Fruit fly (Drosophila melanogaster) whole organism, embryonic: ENCODE data around the gene Pgant8.

Experiments used
- B-H1 ChIP-seq: fragments of 200-800 bp; sonication (Bioruptor generic); IDR thresholded peaks from 3 replicates; pipeline ENCODE4 v1.3.6; 2022; ENCODE audit warnings: missing biosample characterization, missing genetic modification characterization
- BtbVII ChIP-seq: fragments of 200-800 bp; sonication (Bioruptor generic); optimal IDR thresholded peaks from 3 replicates; lab custom pipeline; 2017; ENCODE audit warnings: missing biosample characterization, mild to moderate bottlenecking, missing genetic modification characterization
- CG10543 ChIP-seq: fragments of 200-800 bp; sonication (Bioruptor generic); optimal IDR thresholded peaks from 3 replicates; lab custom pipeline; 2017; ENCODE audit warnings: missing biosample characterization, mild to moderate bottlenecking, missing genetic modification characterization, moderate library complexity
- CG11456 ChIP-seq: fragments of 200-800 bp; sonication (Bioruptor generic); IDR thresholded peaks from 3 replicates; pipeline ENCODE4 v1.3.6; 2022; ENCODE audit warnings: missing biosample characterization, missing genetic modification characterization
- CG11504 ChIP-seq: fragments of 200-800 bp; sonication (Bioruptor generic); optimal IDR thresholded peaks from 3 replicates; lab custom pipeline; 2019; ENCODE audit warnings: missing biosample characterization, mild to moderate bottlenecking, missing genetic modification characterization, moderate library complexity
- CG11695 ChIP-seq: fragments of 200-800 bp; sonication (Bioruptor generic); IDR thresholded peaks from 3 replicates; pipeline ENCODE4 v1.3.6; 2022; ENCODE audit warnings: missing biosample characterization, missing genetic modification characterization
- CG13296 ChIP-seq: fragments of 200-800 bp; sonication (Bioruptor generic); optimal IDR thresholded peaks from 3 replicates; lab custom pipeline; 2018; ENCODE audit warnings: missing biosample characterization, mild to moderate bottlenecking, missing genetic modification characterization
- CG13624 ChIP-seq: fragments of 200-800 bp; sonication (Bioruptor generic); optimal IDR thresholded peaks from 2 replicates; lab custom pipeline; 2016; ENCODE audit warnings: missing biosample characterization, missing genetic modification characterization
- CG14710 ChIP-seq: fragments of 200-800 bp; sonication (Bioruptor generic); optimal IDR thresholded peaks from 3 replicates; lab custom pipeline; 2019; ENCODE audit warnings: missing biosample characterization, mild to moderate bottlenecking, missing genetic modification characterization, moderate library complexity
- CG15073 ChIP-seq: fragments of 200-800 bp; sonication (Bioruptor generic); optimal IDR thresholded peaks from 2 replicates; lab custom pipeline; 2016; ENCODE audit warnings: missing biosample characterization, missing genetic modification characterization
- CG17328 ChIP-seq: fragments of 200-800 bp; sonication (Bioruptor generic); IDR thresholded peaks from 2 replicates; pipeline ENCODE4 v1.3.6; 2022; ENCODE audit warnings: missing biosample characterization, missing genetic modification characterization
- CG17568 ChIP-seq: fragments of 200-800 bp; sonication (Bioruptor generic); optimal IDR thresholded peaks from 2 replicates; lab custom pipeline; 2018; ENCODE audit warnings: missing biosample characterization, mild to moderate bottlenecking, missing genetic modification characterization, moderate library complexity
- CG1792 ChIP-seq: fragments of 200-800 bp; sonication (Bioruptor generic); optimal IDR thresholded peaks from 2 replicates; lab custom pipeline; 2016; ENCODE audit warnings: missing biosample characterization, missing genetic modification characterization
- CG18011 ChIP-seq: fragments of 200-800 bp; sonication (Bioruptor generic); optimal IDR thresholded peaks from 2 replicates; lab custom pipeline; 2017; ENCODE audit warnings: missing biosample characterization, missing genetic modification characterization, mild to moderate bottlenecking, moderate library complexity, missing genotype
- CG2889 ChIP-seq: fragments of 200-800 bp; sonication (Bioruptor generic); IDR thresholded peaks from 3 replicates; pipeline ENCODE4 v1.3.6; 2022; ENCODE audit warnings: missing biosample characterization, missing genetic modification characterization
- CG3163 ChIP-seq: fragments of 200-800 bp; sonication (Bioruptor generic); optimal IDR thresholded peaks from 3 replicates; lab custom pipeline; 2016; ENCODE audit warnings: missing biosample characterization, missing genetic modification characterization
- CG33557 ChIP-seq: fragments of 200-800 bp; sonication (Bioruptor generic); optimal IDR thresholded peaks from 2 replicates; lab custom pipeline; 2019; ENCODE audit warnings: missing biosample characterization, mild to moderate bottlenecking, missing genetic modification characterization, moderate library complexity
- CG3838 ChIP-seq: fragments of 200-800 bp; sonication (Bioruptor generic); optimal IDR thresholded peaks from 3 replicates; lab custom pipeline; 2016; ENCODE audit warnings: missing biosample characterization, missing genetic modification characterization
- CG6791 ChIP-seq: fragments of 200-800 bp; sonication (Bioruptor generic); IDR thresholded peaks from 3 replicates; pipeline ENCODE4 v1.3.6; 2022; ENCODE audit warnings: missing biosample characterization, missing genetic modification characterization; ENCODE audit not compliant: partially characterized antibody
- CG7963 ChIP-seq: fragments of 200-800 bp; sonication (Bioruptor generic); IDR thresholded peaks from 3 replicates; pipeline ENCODE4 v1.3.6; 2022; ENCODE audit warnings: missing biosample characterization, missing genetic modification characterization; ENCODE audit not compliant: partially characterized antibody
- CG8290 ChIP-seq, 3 experiments: fragments of 200-800 bp; sonication (Bioruptor generic); optimal IDR thresholded peaks; 2 replicates each; lab custom pipeline; 2016 to 2019; ENCODE audit warnings: missing biosample characterization in 3 of 3, missing genetic modification characterization in 3 of 3, mild to moderate bottlenecking in 2 of 3, moderate library complexity in 1 of 3
- CHES-1-like ChIP-seq: fragments of 200-800 bp; sonication (Bioruptor generic); optimal IDR thresholded peaks from 2 replicates; lab custom pipeline; 2016; ENCODE audit warnings: missing biosample characterization, missing genetic modification characterization
- Dip2 ChIP-seq: fragments of 200-800 bp; sonication (Bioruptor generic); IDR thresholded peaks from 2 replicates; pipeline ENCODE4 v1.3.6; 2022; ENCODE audit warnings: missing biosample characterization, missing genetic modification characterization
- Ets97D ChIP-seq: fragments of 200-800 bp; sonication (Bioruptor generic); optimal IDR thresholded peaks from 3 replicates; lab custom pipeline; 2016; ENCODE audit warnings: missing biosample characterization, missing genetic modification characterization
- Gsc ChIP-seq: fragments of 200-800 bp; sonication (Bioruptor generic); IDR thresholded peaks from 2 replicates; pipeline ENCODE4 v1.3.6; 2022; ENCODE audit warnings: missing biosample characterization, missing genetic modification characterization
- Hmx ChIP-seq: fragments of 200-800 bp; sonication (Bioruptor generic); optimal IDR thresholded peaks from 2 replicates; lab custom pipeline; 2016; ENCODE audit warnings: missing biosample characterization, missing genetic modification characterization
- Hsf ChIP-seq: fragments of 200-800 bp; sonication (Bioruptor generic); optimal IDR thresholded peaks from 3 replicates; lab custom pipeline; 2016; ENCODE audit warnings: missing biosample characterization, missing genetic modification characterization
- Jarid2 ChIP-seq: fragments of 200-800 bp; sonication (Bioruptor generic); optimal IDR thresholded peaks from 3 replicates; lab custom pipeline; 2017; ENCODE audit warnings: mild to moderate bottlenecking, missing biosample characterization, missing genetic modification reagents, missing genetic modification characterization
- Nf-YB ChIP-seq: fragments of 200-800 bp; sonication (Bioruptor generic); optimal IDR thresholded peaks from 3 replicates; lab custom pipeline; 2019; ENCODE audit warnings: missing biosample characterization, mild to moderate bottlenecking, missing genetic modification characterization, moderate library complexity
- Optix ChIP-seq: fragments of 200-800 bp; sonication (Bioruptor generic); IDR thresholded peaks from 3 replicates; pipeline ENCODE4 v1.3.6; 2022; ENCODE audit warnings: missing biosample characterization, missing genetic modification characterization
- Pdp1 ChIP-seq, 2 experiments: fragments of 200-800 bp; sonication (Bioruptor generic); optimal IDR thresholded peaks; 3 replicates each; lab custom pipeline; 2016; ENCODE audit warnings: missing biosample characterization in 2 of 2, missing genetic modification characterization in 2 of 2, mild to moderate bottlenecking in 1 of 2, moderate library complexity in 1 of 2
- Sry-δ ChIP-seq: fragments of 200-800 bp; sonication (Bioruptor generic); optimal IDR thresholded peaks from 2 replicates; lab custom pipeline; 2016; ENCODE audit warnings: missing biosample characterization, missing genetic modification characterization
- ap ChIP-seq: fragments of 200-800 bp; sonication (Bioruptor generic); IDR thresholded peaks from 2 replicates; pipeline ENCODE4 v1.3.6; 2022; ENCODE audit warnings: missing biosample characterization, missing genetic modification characterization
- bcd ChIP-seq: fragments of 200-800 bp; sonication (Bioruptor generic); optimal IDR thresholded peaks from 2 replicates; lab custom pipeline; 2017; ENCODE audit warnings: missing biosample characterization, mild to moderate bottlenecking, missing genetic modification characterization
- danr ChIP-seq: fragments of 200-800 bp; sonication (Bioruptor generic); IDR thresholded peaks from 2 replicates; pipeline ENCODE4 v1.3.6; 2022; ENCODE audit warnings: missing biosample characterization, missing genetic modification characterization
- esg ChIP-seq: fragments of 200-800 bp; sonication (Bioruptor generic); conservative IDR thresholded peaks from 2 replicates; pipeline ENCODE4 v1.3.6; 2022; ENCODE audit warnings: missing biosample characterization, missing genetic modification characterization
- fd64A ChIP-seq: fragments of 200-800 bp; sonication (Bioruptor generic); optimal IDR thresholded peaks from 3 replicates; lab custom pipeline; 2018; ENCODE audit warnings: missing biosample characterization, mild to moderate bottlenecking, missing genetic modification characterization
- grn ChIP-seq: fragments of 200-800 bp; sonication (Bioruptor generic); optimal IDR thresholded peaks from 3 replicates; lab custom pipeline; 2017; ENCODE audit warnings: missing biosample characterization, missing genetic modification characterization
- mirr ChIP-seq: fragments of 200-800 bp; sonication (Bioruptor generic); optimal IDR thresholded peaks from 3 replicates; lab custom pipeline; 2018; ENCODE audit warnings: missing biosample characterization, mild to moderate bottlenecking, missing genetic modification characterization
- nerfin-2 ChIP-seq: fragments of 200-800 bp; sonication (Bioruptor generic); IDR thresholded peaks from 2 replicates; pipeline ENCODE4 v1.3.6; 2022; ENCODE audit warnings: missing biosample characterization, missing genetic modification characterization; ENCODE audit not compliant: partially characterized antibody
- nom ChIP-seq: fragments of 200-800 bp; sonication (Bioruptor generic); optimal IDR thresholded peaks from 2 replicates; lab custom pipeline; 2017; ENCODE audit warnings: missing biosample characterization, missing genetic modification characterization, mild to moderate bottlenecking, moderate library complexity, missing genetic modification reagents
- sc ChIP-seq, 3 experiments: fragments of >200 bp in 2 of 3; fragments of 200-800 bp in 1 of 3; sonication (Bioruptor generic) in 1 of 3; optimal IDR thresholded peaks; 2 replicates in 2 of 3; 3 replicates in 1 of 3; lab custom pipeline; 2017; ENCODE audit warnings: mild to moderate bottlenecking in 1 of 3, missing biosample characterization in 1 of 3, missing genetic modification characterization in 1 of 3, missing genetic modification reagents in 1 of 3
- sens-2 ChIP-seq: fragments of 200-800 bp; sonication (Bioruptor generic); IDR thresholded peaks from 2 replicates; pipeline ENCODE4 v1.3.6; 2022; ENCODE audit warnings: missing biosample characterization, missing genetic modification characterization
- seq ChIP-seq: fragments of 200-800 bp; sonication (Bioruptor generic); IDR thresholded peaks from 2 replicates; pipeline ENCODE4 v1.3.6; 2022; ENCODE audit warnings: missing biosample characterization, missing genetic modification characterization
- shn ChIP-seq: fragments of 200-800 bp; sonication (Bioruptor generic); optimal IDR thresholded peaks from 3 replicates; lab custom pipeline; 2016; ENCODE audit warnings: missing biosample characterization, missing genetic modification characterization
- slbo ChIP-seq: fragments of 200-800 bp; sonication (Bioruptor generic); IDR thresholded peaks from 2 replicates; pipeline ENCODE4 v1.3.6; 2022; ENCODE audit warnings: missing biosample characterization, missing genetic modification characterization
- slou ChIP-seq: fragments of 200-800 bp; sonication (Bioruptor generic); optimal IDR thresholded peaks from 3 replicates; lab custom pipeline; 2016; ENCODE audit warnings: missing biosample characterization, missing genetic modification characterization
- sob ChIP-seq: fragments of 200-800 bp; sonication (Bioruptor generic); IDR thresholded peaks from 2 replicates; pipeline ENCODE4 v1.3.6; 2022; ENCODE audit warnings: missing biosample characterization, missing genetic modification characterization
- tap ChIP-seq: fragments of 200-800 bp; optimal IDR thresholded peaks from 3 replicates; lab custom pipeline; 2019; ENCODE audit warnings: missing biosample characterization, mild to moderate bottlenecking, missing genetic modification characterization, moderate library complexity
- usp ChIP-seq: fragments of >200 bp; optimal IDR thresholded peaks from 2 replicates; lab custom pipeline; 2017; ENCODE audit warnings: missing biosample characterization, missing genetic modification characterization
- wek ChIP-seq: fragments of 200-800 bp; sonication (Bioruptor generic); optimal IDR thresholded peaks from 3 replicates; lab custom pipeline; 2018; ENCODE audit warnings: missing biosample characterization, mild to moderate bottlenecking, missing genetic modification characterization, moderate library complexity

Pgant8 gene

DNA sequence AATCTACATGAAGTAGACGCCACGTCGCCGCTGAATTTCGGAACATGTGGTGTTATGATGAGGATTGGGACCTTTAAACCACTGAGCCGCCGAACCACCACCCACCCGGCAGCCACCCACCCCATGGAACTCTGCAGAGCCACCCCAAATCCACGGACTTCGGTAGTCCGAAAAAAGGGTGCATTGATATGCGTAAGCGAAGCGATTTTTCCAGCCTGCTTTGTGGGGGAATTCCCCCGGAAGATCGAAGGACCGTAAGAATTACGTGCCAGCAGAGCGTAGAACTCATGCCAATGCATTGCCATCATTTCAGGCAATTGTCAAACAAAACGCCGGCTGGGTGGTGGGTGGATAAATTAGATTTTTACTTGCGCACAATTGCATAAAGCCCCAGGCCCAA lies 5.4 kb upstream of the Pgant8 start (continued):
- TF ChIP-seq grn (GFP tag; lab: Kevin White, UChicago): no peak
- no peak for TF ChIP-seq Jarid2
- no peak for TF ChIP-seq Sry-δ
- TF ChIP-seq seq (GFP tag; lab: Robert Waterston, UW): no peak
- peak; percentile 69; the same call in 2 of the 3 replicates for TF ChIP-seq CG7963
- TF ChIP-seq Pdp1 (GFP tag; optimal IDR thresholded peaks at IDR 0.05; lab: Kevin White, UChicago): no peak
- TF ChIP-seq shn: no peak
- TF ChIP-seq Optix (GFP tag; lab: Robert Waterston, UW): no peak
- TF ChIP-seq usp (GFP tag; lab: Kevin White, UChicago): no peak
- TF ChIP-seq CG13296 (GFP tag; lab: Kevin White, UChicago): no peak
- TF ChIP-seq nerfin-2 (GFP tag; lab: Robert Waterston, UW): peak; percentile 46; the same call in 1 of the 2 replicates
- no peak for TF ChIP-seq sens-2
- TF ChIP-seq tap (tag; lab: Kevin White, UChicago): peak; percentile 11
- no peak for TF ChIP-seq slou (GFP tag; lab: Kevin White, UChicago)
- TF ChIP-seq CG10543: no peak
- no peak for TF ChIP-seq Nf-YB (GFP tag; lab: Kevin White, UChicago)
- TF ChIP-seq CG11456: no peak
- no peak for TF ChIP-seq CG14710 (tag; lab: Kevin White, UChicago)
- no peak for TF ChIP-seq CHES-1-like (GFP tag; lab: Kevin White, UChicago)
- TF ChIP-seq CG3838 (GFP tag; lab: Kevin White, UChicago): no peak
- TF ChIP-seq CG6791 (GFP tag; lab: Robert Waterston, UW): peak; percentile 88
- TF ChIP-seq danr: no peak
- no peak for TF ChIP-seq CG17568 (GFP tag; lab: Kevin White, UChicago)
- no peak for TF ChIP-seq B-H1 (GFP tag; lab: Robert Waterston, UW)
- no peak for TF ChIP-seq fd64A
- TF ChIP-seq mirr (GFP tag; lab: Kevin White, UChicago): no peak
- TF ChIP-seq CG13624: no peak
- no peak for TF ChIP-seq sob
- TF ChIP-seq CG2889 (GFP tag; lab: Robert Waterston, UW): no peak
- TF ChIP-seq Gsc: no peak
- no peak for TF ChIP-seq CG15073
- no peak for TF ChIP-seq wek (GFP tag; lab: Kevin White, UChicago)
- no peak for TF ChIP-seq CG8290 (GFP tag; optimal IDR thresholded peaks at IDR 0.05; lab: Kevin White, UChicago)
- TF ChIP-seq CG8290 (tag; optimal IDR thresholded peaks at IDR 0.05; lab: Kevin White, UChicago): no peak
- TF ChIP-seq esg: no peak
- no peak for TF ChIP-seq sc (optimal IDR thresholded peaks at IDR 0.05; lab: Kevin White, UChicago)
- TF ChIP-seq sc (GFP tag; optimal IDR thresholded peaks at IDR 0.05; lab: Kevin White, UChicago): no peak
- no peak for TF ChIP-seq CG1792 (GFP tag; lab: Kevin White, UChicago)
- no peak for TF ChIP-seq bcd
- TF ChIP-seq Hsf (GFP tag; lab: Kevin White, UChicago): no peak
- TF ChIP-seq BtbVII: no peak
- no peak for TF ChIP-seq CG11695
- no peak for TF ChIP-seq CG3163 (GFP tag; lab: Kevin White, UChicago)
- no peak for TF ChIP-seq Ets97D (GFP tag; lab: Kevin White, UChicago)
- TF ChIP-seq nom (GFP tag; lab: Kevin White, UChicago): no peak
- no peak for TF ChIP-seq Hmx (GFP tag; lab: Kevin White, UChicago)
- TF ChIP-seq slbo: no peak
- no peak for TF ChIP-seq CG11504 (tag; lab: Kevin White, UChicago)
- no peak for TF ChIP-seq CG17328 (GFP tag; lab: Robert Waterston, UW)
- TF ChIP-seq CG33557: no peak
- TF ChIP-seq ap (GFP tag; lab: Robert Waterston, UW): no peak
- no peak for TF ChIP-seq Dip2 (GFP tag; lab: Robert Waterston, UW)
- TF ChIP-seq CG18011: no peak
